Worm (Caenorhabditis elegans): ENCODE measurements around the gene Y75D11A.6.

The Y75D11A.6 gene

DNA sequence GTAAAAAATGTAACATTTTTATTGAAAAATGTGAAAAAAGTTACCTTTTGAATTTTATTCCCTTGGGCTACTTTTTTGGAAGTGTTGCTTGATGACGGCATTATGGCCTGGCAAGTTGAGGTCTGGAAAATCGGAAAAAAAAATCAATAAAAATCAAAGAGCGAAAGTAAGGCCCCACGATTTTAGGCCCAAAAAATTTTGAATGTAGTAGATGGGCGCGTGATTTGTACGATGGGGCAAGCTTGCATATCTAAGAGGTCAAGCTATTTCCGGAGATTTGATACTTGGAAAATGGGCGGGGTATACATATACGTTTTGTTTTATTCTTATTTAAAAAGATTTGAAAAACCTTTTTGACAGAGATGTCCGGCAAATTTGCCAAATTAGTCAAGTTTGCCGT, 41.8 kb downstream of the Y75D11A.6 start, which contains the start of gene F07G6.5:
F07G6.5 (minus strand) TSS at position 101 of the 400 bp plus-strand sequence.
- TF ChIP-seq T20F7.1 (GFP tag; optimal IDR thresholded peaks at IDR 0.05) (no peak), aly-2 (tag; optimal IDR thresholded peaks at IDR 0.05) (no peak), mdl-1 (tag; optimal IDR thresholded peaks at IDR 0.05) (no peak), lir-3 (tag; optimal IDR thresholded peaks at IDR 0.05) (no peak), skn-1 (tag; optimal IDR thresholded peaks at IDR 0.05) (no peak), mdt-29 (GFP tag; IDR thresholded peaks at IDR 0.05) (no peak), hlh-30 (tag; optimal IDR thresholded peaks at IDR 0.05; ENCODE audit: insufficient read depth) (no peak), dmd-6 (GFP tag; IDR thresholded peaks at IDR 0.05) (no peak), ZK337.2 (GFP tag; IDR thresholded peaks at IDR 0.05) (no peak), Y75B8A.6 (GFP tag; IDR thresholded peaks at IDR 0.05) (no peak), nhr-102 (tag; optimal IDR thresholded peaks at IDR 0.05) (no peak), saeg-2 (GFP tag; IDR thresholded peaks at IDR 0.05) (no peak), ceh-44 (GFP tag; IDR thresholded peaks at IDR 0.05) (no peak), daf-12 (tag; optimal IDR thresholded peaks at IDR 0.05) (no peak), lsy-2 (tag; optimal IDR thresholded peaks at IDR 0.05) (no peak)

- TF ChIP-seq aha-1 (tag) (no peak), Y5F2A.4 (GFP tag; optimal IDR thresholded peaks at IDR 0.05) (no peak), zip-11 (GFP tag; IDR thresholded peaks at IDR 0.05) (no peak), sdz-12 (GFP tag; optimal IDR thresholded peaks at IDR 0.05) (no peak), ctbp-1 (GFP tag; IDR thresholded peaks at IDR 0.05) (no peak), saeg-2 (GFP tag; IDR thresholded peaks at IDR 0.05) (no peak), Y75B8A.6 (GFP tag; IDR thresholded peaks at IDR 0.05) (no peak), Y105C5A.15 (GFP tag; IDR thresholded peaks at IDR 0.05) (no peak), lin-29 (GFP tag; IDR thresholded peaks at IDR 0.05) (no peak), lin-1 (GFP tag; IDR thresholded peaks at IDR 0.05) (no peak), snpc-4 (tag; optimal IDR thresholded peaks at IDR 0.05) (no peak), nhr-28 (tag; optimal IDR thresholded peaks at IDR 0.05) (no peak), daf-19 (GFP tag; conservative IDR thresholded peaks at IDR 0.05) (no peak), ZK546.5 (tag; optimal IDR thresholded peaks at IDR 0.05) (no peak), daf-16 (GFP tag; optimal IDR thresholded peaks at IDR 0.05) (no peak), daf-16 (tag; optimal IDR thresholded peaks at IDR 0.05) (no peak), mxl-2 (GFP tag; conservative IDR thresholded peaks at IDR 0.05) (no peak), egl-43 (GFP tag; IDR thresholded peaks at IDR 0.05) (no peak)
These were observed 44.5 kb downstream of the Y75D11A.6 start, which contains the start of gene C36C9.5 for ce11 chrX:1703840-1704239. C36C9.5 (minus strand) TSS chrX:1703940.

ce11 chrX:1703049-1703448, 45.3 kb downstream of the Y75D11A.6 start:
- peak; percentile 92 for TF ChIP-seq set-16 (GFP tag; IDR thresholded peaks at IDR 0.05)
- TF ChIP-seq aha-1 (tag), result peak; percentile 44
- no peak for TF ChIP-seq php-3 (GFP tag; IDR thresholded peaks at IDR 0.05)
- peak; percentile 64; the same call in 1 of the 2 replicates for TF ChIP-seq egl-43 (GFP tag; IDR thresholded peaks at IDR 0.05)

- TF ChIP-seq dmd-6 (GFP tag; IDR thresholded peaks at IDR 0.05) (no peak), ztf-11 (tag; optimal IDR thresholded peaks at IDR 0.05) (no peak), hif-1 (tag; optimal IDR thresholded peaks at IDR 0.05) (no peak), daf-8 (GFP tag; IDR thresholded peaks at IDR 0.05) (no peak), tra-1 (GFP tag; IDR thresholded peaks at IDR 0.05) (no peak), ceh-44 (GFP tag; IDR thresholded peaks at IDR 0.05) (no peak), lin-13 (GFP tag; optimal IDR thresholded peaks at IDR 0.05) (no peak), php-3 (GFP tag; IDR thresholded peaks at IDR 0.05) (no peak), hmg-1.1 (GFP tag; IDR thresholded peaks at IDR 0.05) (no peak), fos-1 (tag; optimal IDR thresholded peaks at IDR 0.05) (no peak), Y5F2A.4 (GFP tag; optimal IDR thresholded peaks at IDR 0.05) (no peak), pha-4 (GFP tag; IDR thresholded peaks at IDR 0.05) (no peak), pha-4 (tag; optimal IDR thresholded peaks at IDR 0.05) (no peak), ZK546.5 (tag; optimal IDR thresholded peaks at IDR 0.05) (no peak), ama-1 (optimal IDR thresholded peaks at IDR 0.05) (no peak), nhr-237 (tag; optimal IDR thresholded peaks at IDR 0.05) (no peak)
These were observed 49.9 kb downstream of the Y75D11A.6 start for ce11 chrX:1698476-1698875.
